Fruit fly (Drosophila melanogaster) whole organism, embryonic: ENCODE data around the gene CG44004.

Experiments
- Atf6 ChIP-seq: fragments of 200-800 bp; sonication (Bioruptor generic); IDR thresholded peaks from 2 replicates; pipeline ENCODE4 v1.3.6; 2022; ENCODE audit warnings: missing biosample characterization, missing genetic modification characterization
- CG10959 ChIP-seq: fragments of 200-800 bp; sonication (Bioruptor generic); IDR thresholded peaks from 2 replicates; pipeline ENCODE4 v1.3.6; 2022; ENCODE audit warnings: missing biosample characterization, missing genetic modification characterization
- CG12299 ChIP-seq: fragments of 200-800 bp; sonication (Bioruptor generic); optimal IDR thresholded peaks from 2 replicates; lab custom pipeline; 2018; ENCODE audit warnings: missing biosample characterization, mild to moderate bottlenecking, missing genetic modification characterization
- CG15696 ChIP-seq: fragments of 200-800 bp; sonication (Bioruptor generic); optimal IDR thresholded peaks from 2 replicates; lab custom pipeline; 2019; ENCODE audit warnings: missing biosample characterization, mild to moderate bottlenecking, missing genetic modification characterization, moderate library complexity
- CG1603 ChIP-seq: fragments of 200-800 bp; sonication (Bioruptor generic); optimal IDR thresholded peaks from 2 replicates; lab custom pipeline; 2019; ENCODE audit warnings: missing biosample characterization, mild to moderate bottlenecking, missing genetic modification characterization, moderate library complexity
- CG16779 ChIP-seq: fragments of 200-800 bp; sonication (Bioruptor generic); IDR thresholded peaks from 2 replicates; pipeline ENCODE4 v1.3.6; 2022; ENCODE audit warnings: missing biosample characterization, missing genetic modification characterization
- CG16863 ChIP-seq: fragments of 200-800 bp; sonication (Bioruptor generic); optimal IDR thresholded peaks from 3 replicates; lab custom pipeline; 2016; ENCODE audit warnings: missing biosample characterization, missing genetic modification characterization
- CG2120 ChIP-seq: fragments of 200-800 bp; sonication (Bioruptor generic); optimal IDR thresholded peaks from 3 replicates; lab custom pipeline; 2016; ENCODE audit warnings: missing biosample characterization, missing genetic modification characterization
- CG2889 ChIP-seq: fragments of 200-800 bp; sonication (Bioruptor generic); IDR thresholded peaks from 3 replicates; pipeline ENCODE4 v1.3.6; 2022; ENCODE audit warnings: missing biosample characterization, missing genetic modification characterization
- CG34224 ChIP-seq: fragments of 200-800 bp; sonication (Bioruptor generic); IDR thresholded peaks from 3 replicates; pipeline ENCODE4 v1.3.6; 2022; ENCODE audit warnings: missing biosample characterization, missing genetic modification characterization; ENCODE audit not compliant: partially characterized antibody
- CG34376 ChIP-seq: fragments of 200-800 bp; sonication (Bioruptor generic); optimal IDR thresholded peaks from 2 replicates; lab custom pipeline; 2018; ENCODE audit warnings: missing biosample characterization, mild to moderate bottlenecking, missing genetic modification characterization
- CG3838 ChIP-seq: fragments of 200-800 bp; sonication (Bioruptor generic); optimal IDR thresholded peaks from 3 replicates; lab custom pipeline; 2016; ENCODE audit warnings: missing biosample characterization, missing genetic modification characterization
- CG4282 ChIP-seq: fragments of 200-800 bp; sonication (Bioruptor generic); optimal IDR thresholded peaks from 2 replicates; lab custom pipeline; 2016; ENCODE audit warnings: missing biosample characterization, missing genetic modification characterization
- CG4424 ChIP-seq: fragments of 200-800 bp; sonication (Bioruptor generic); optimal IDR thresholded peaks from 3 replicates; lab custom pipeline; 2016; ENCODE audit warnings: missing biosample characterization, missing genetic modification characterization
- CG4617 ChIP-seq: fragments of 200-800 bp; sonication (Bioruptor generic); optimal IDR thresholded peaks from 3 replicates; lab custom pipeline; 2016; ENCODE audit warnings: missing biosample characterization, missing genetic modification characterization, borderline replicate concordance
- CG5953 ChIP-seq: fragments of 200-800 bp; sonication (Bioruptor generic); IDR thresholded peaks from 2 replicates; pipeline ENCODE4 v1.3.6; 2022; ENCODE audit warnings: missing biosample characterization, missing genetic modification characterization
- CG6175 ChIP-seq: fragments of 200-800 bp; sonication (Bioruptor generic); IDR thresholded peaks from 3 replicates; pipeline ENCODE4 v1.3.6; 2022; ENCODE audit warnings: missing biosample characterization, missing genetic modification characterization
- CG6254 ChIP-seq: fragments of 200-800 bp; sonication (Bioruptor generic); optimal IDR thresholded peaks from 3 replicates; lab custom pipeline; 2017; ENCODE audit warnings: mild to moderate bottlenecking, missing biosample characterization, missing genetic modification reagents, missing genetic modification characterization
- CG9215 ChIP-seq: fragments of 200-800 bp; sonication (Bioruptor generic); IDR thresholded peaks from 2 replicates; pipeline ENCODE4 v1.3.6; 2022; ENCODE audit warnings: missing biosample characterization, missing genetic modification characterization
- CG9817 ChIP-seq: fragments of 200-800 bp; sonication (Bioruptor generic); optimal IDR thresholded peaks from 2 replicates; lab custom pipeline; 2018; ENCODE audit warnings: missing biosample characterization, mild to moderate bottlenecking, missing genetic modification characterization, moderate library complexity
- CoRest ChIP-seq: fragments of 200-800 bp; sonication (Bioruptor generic); optimal IDR thresholded peaks from 3 replicates; lab custom pipeline; 2018; ENCODE audit warnings: missing biosample characterization, mild to moderate bottlenecking, missing genetic modification characterization, moderate library complexity
- Dad ChIP-seq: fragments of 200-800 bp; sonication (Bioruptor generic); optimal IDR thresholded peaks from 3 replicates; lab custom pipeline; 2016; ENCODE audit warnings: missing biosample characterization, missing genetic modification characterization
- Dll ChIP-seq: fragments of 200-800 bp; sonication (Bioruptor generic); IDR thresholded peaks from 4 replicates; pipeline ENCODE4 v1.3.6; 2022; ENCODE audit warnings: missing biosample characterization, missing genetic modification characterization; ENCODE audit not compliant: partially characterized antibody
- Doc2 ChIP-seq: fragments of 200-800 bp; sonication (Bioruptor generic); IDR thresholded peaks from 2 replicates; pipeline ENCODE4 v1.3.6; 2022; ENCODE audit warnings: missing biosample characterization, missing genetic modification characterization
- Dp ChIP-seq: fragments of 200-800 bp; sonication (Bioruptor generic); optimal IDR thresholded peaks from 2 replicates; lab custom pipeline; 2018; ENCODE audit warnings: missing biosample characterization, mild to moderate bottlenecking, missing genetic modification characterization, moderate library complexity
- ERR ChIP-seq: fragments of 200-800 bp; sonication (Bioruptor generic); optimal IDR thresholded peaks from 2 replicates; lab custom pipeline; 2016; ENCODE audit warnings: missing biosample characterization, missing genetic modification characterization
- HLHmδ ChIP-seq: fragments of 200-800 bp; sonication (Bioruptor generic); optimal IDR thresholded peaks from 2 replicates; lab custom pipeline; 2018; ENCODE audit warnings: missing biosample characterization, mild to moderate bottlenecking, missing genetic modification characterization, moderate library complexity
- Hr3 ChIP-seq: fragments of 200-800 bp; sonication (Bioruptor generic); optimal IDR thresholded peaks from 3 replicates; lab custom pipeline; 2016; ENCODE audit warnings: missing biosample characterization, missing genetic modification characterization
- Hsf ChIP-seq: fragments of 200-800 bp; sonication (Bioruptor generic); optimal IDR thresholded peaks from 3 replicates; lab custom pipeline; 2016; ENCODE audit warnings: missing biosample characterization, missing genetic modification characterization
- MESR4 ChIP-seq: fragments of 200-800 bp; sonication (Bioruptor generic); optimal IDR thresholded peaks from 2 replicates; lab custom pipeline; 2018; ENCODE audit warnings: missing biosample characterization, mild to moderate bottlenecking, missing genetic modification characterization, moderate library complexity
- NfI ChIP-seq: fragments of 200-800 bp; sonication (Bioruptor generic); optimal IDR thresholded peaks from 3 replicates; lab custom pipeline; 2018; ENCODE audit warnings: missing biosample characterization, mild to moderate bottlenecking, missing genetic modification characterization, moderate library complexity
- Oli ChIP-seq: fragments of 200-800 bp; sonication (Bioruptor generic); optimal IDR thresholded peaks from 2 replicates; lab custom pipeline; 2018; ENCODE audit warnings: missing biosample characterization, mild to moderate bottlenecking, missing genetic modification characterization, moderate library complexity
- Sox100B ChIP-seq: fragments of 200-800 bp; sonication (Bioruptor generic); optimal IDR thresholded peaks from 3 replicates; lab custom pipeline; 2018; ENCODE audit warnings: missing biosample characterization, mild to moderate bottlenecking, missing genetic modification characterization
- Usf ChIP-seq: fragments of 200-800 bp; sonication (Bioruptor generic); optimal IDR thresholded peaks from 2 replicates; lab custom pipeline; 2017; ENCODE audit warnings: missing genotype, missing biosample characterization, missing genetic modification characterization
- ac ChIP-seq: fragments of 200-800 bp; sonication (Bioruptor generic); optimal IDR thresholded peaks from 3 replicates; lab custom pipeline; 2017; ENCODE audit warnings: missing biosample characterization, mild to moderate bottlenecking, missing genetic modification characterization
- al ChIP-seq: fragments of 200-800 bp; sonication (Bioruptor generic); IDR thresholded peaks from 2 replicates; pipeline ENCODE4 v1.3.6; 2022; ENCODE audit warnings: missing biosample characterization, missing genetic modification characterization
- bab2 ChIP-seq: fragments of 200-800 bp; sonication (Bioruptor generic); optimal IDR thresholded peaks from 2 replicates; lab custom pipeline; 2016; ENCODE audit warnings: missing biosample characterization, missing genetic modification characterization
- chm ChIP-seq: fragments of 200-800 bp; sonication (Bioruptor generic); IDR thresholded peaks from 2 replicates; pipeline ENCODE4 v1.3.6; 2022; ENCODE audit warnings: missing biosample characterization, missing genetic modification characterization
- dati ChIP-seq: fragments of 200-800 bp; sonication (Bioruptor generic); IDR thresholded peaks from 2 replicates; pipeline ENCODE4 v1.3.6; 2022; ENCODE audit warnings: missing biosample characterization, missing genetic modification characterization
- hb ChIP-seq: fragments of 200-800 bp; sonication (Bioruptor generic); IDR thresholded peaks from 3 replicates; pipeline ENCODE4 v1.3.6; 2022; ENCODE audit warnings: missing biosample characterization, missing genetic modification characterization; ENCODE audit not compliant: partially characterized antibody
- lab ChIP-seq: fragments of 200-800 bp; sonication (Bioruptor generic); optimal IDR thresholded peaks from 3 replicates; lab custom pipeline; 2017; ENCODE audit warnings: missing biosample characterization, missing genetic modification characterization, mild to moderate bottlenecking, moderate library complexity, missing genetic modification reagents
- p53 ChIP-seq: fragments of 200-800 bp; sonication (Bioruptor generic); optimal IDR thresholded peaks from 2 replicates; lab custom pipeline; 2016; ENCODE audit warnings: missing biosample characterization, missing genetic modification characterization
- pfk ChIP-seq: fragments of 200-800 bp; sonication (Bioruptor generic); optimal IDR thresholded peaks from 2 replicates; lab custom pipeline; 2018; ENCODE audit warnings: missing biosample characterization, mild to moderate bottlenecking, missing genetic modification characterization, moderate library complexity
- phol ChIP-seq: fragments of 200-800 bp; sonication (Bioruptor generic); optimal IDR thresholded peaks from 3 replicates; lab custom pipeline; 2018; ENCODE audit warnings: missing biosample characterization, mild to moderate bottlenecking, missing genetic modification characterization, moderate library complexity
- row ChIP-seq: fragments of 200-800 bp; sonication (Bioruptor generic); IDR thresholded peaks from 3 replicates; pipeline ENCODE4 v1.3.6; 2022; ENCODE audit warnings: missing biosample characterization, missing genetic modification characterization
- tio ChIP-seq: fragments of 200-800 bp; sonication (Bioruptor generic); optimal IDR thresholded peaks from 2 replicates; lab custom pipeline; 2017; ENCODE audit warnings: missing biosample characterization, missing genetic modification characterization, inconsistent platforms
- tna ChIP-seq: fragments of 200-800 bp; sonication (Bioruptor generic); IDR thresholded peaks from 2 replicates; pipeline ENCODE4 v1.3.6; 2022; ENCODE audit warnings: missing biosample characterization, missing genetic modification characterization; ENCODE audit not compliant: partially characterized antibody
- usp ChIP-seq: fragments of >200 bp; optimal IDR thresholded peaks from 2 replicates; lab custom pipeline; 2017; ENCODE audit warnings: missing biosample characterization, missing genetic modification characterization
- yki ChIP-seq: fragments of >200 bp; optimal IDR thresholded peaks from 3 replicates; lab custom pipeline; 2018
- zf30C ChIP-seq: fragments of 200-800 bp; sonication (Bioruptor generic); optimal IDR thresholded peaks from 3 replicates; lab custom pipeline; 2018; ENCODE audit warnings: missing biosample characterization, mild to moderate bottlenecking, missing genetic modification characterization

CG44004 gene

DNA sequence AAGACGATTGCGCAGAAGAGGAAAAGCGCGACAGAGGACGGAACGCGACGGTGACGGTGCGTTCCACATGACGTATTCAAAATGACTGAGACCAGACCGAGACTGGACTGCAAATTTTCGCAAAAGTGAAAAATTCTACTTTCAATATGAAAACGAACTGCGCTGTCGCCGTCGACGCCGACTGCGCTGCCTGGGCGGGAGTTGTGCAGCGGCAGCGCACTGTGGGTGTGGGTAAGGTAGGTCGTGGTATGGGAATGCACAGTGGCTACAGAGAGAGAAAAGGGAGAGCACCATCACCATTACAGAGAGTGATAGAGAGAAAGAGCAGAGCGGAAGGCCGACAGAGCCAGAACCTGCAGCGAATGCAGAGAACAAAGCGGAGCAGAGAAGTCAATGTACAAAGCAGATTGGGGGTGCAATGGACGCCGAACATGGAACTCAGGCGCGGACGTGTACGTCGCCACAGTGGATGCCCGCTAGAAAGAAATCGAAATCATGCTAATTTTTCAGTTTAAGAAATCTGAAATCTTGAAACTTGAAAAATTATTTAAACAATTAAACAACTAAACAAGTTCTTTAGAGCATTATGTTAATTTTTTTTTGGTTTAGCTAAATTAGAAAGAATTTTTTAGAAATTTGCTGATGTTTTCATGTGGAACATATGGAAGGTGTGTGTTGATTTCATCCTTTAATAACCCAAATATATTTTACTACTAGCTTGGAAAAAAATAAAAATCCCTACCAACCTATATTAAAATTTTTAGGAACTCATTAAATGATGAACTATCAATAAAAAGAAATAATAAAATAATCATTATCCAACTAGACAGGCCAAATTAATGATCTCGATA, 8.8 kb downstream of the CG44004 start, which contains the start of gene Eip75B (continued):
- no peak for TF ChIP-seq CG1603 (tag; lab: Kevin White, UChicago)
- TF ChIP-seq usp (GFP tag; lab: Kevin White, UChicago) = no peak
- no peak for TF ChIP-seq chm (GFP tag; lab: Robert Waterston, UW)
- TF ChIP-seq yki (lab: Kevin White, UChicago) = peak; percentile 65
- TF ChIP-seq CG2120 = no peak
- no peak for TF ChIP-seq CG2889 (GFP tag; lab: Robert Waterston, UW)
- TF ChIP-seq Usf (GFP tag; lab: Kevin White, UChicago) = no peak
- no peak for TF ChIP-seq hb (GFP tag; lab: Robert Waterston, UW)
- TF ChIP-seq dati = no peak
- TF ChIP-seq CG16779 (GFP tag; lab: Robert Waterston, UW) = no peak
- TF ChIP-seq CoRest (tag; lab: Kevin White, UChicago) = peak; percentile 18
- TF ChIP-seq HLHmδ (GFP tag; lab: Kevin White, UChicago) = no peak
- TF ChIP-seq Oli (tag; lab: Kevin White, UChicago) = peak; percentile 5
- TF ChIP-seq MESR4 (GFP tag; lab: Kevin White, UChicago) = no peak
- no peak for TF ChIP-seq CG10959
- TF ChIP-seq p53 = peak; percentile 66
- TF ChIP-seq al (GFP tag; lab: Robert Waterston, UW) = no peak
- TF ChIP-seq Dad (GFP tag; lab: Kevin White, UChicago) = no peak
- TF ChIP-seq row = no peak
- peak; percentile 22 for TF ChIP-seq CG4424
- TF ChIP-seq lab (GFP tag; lab: Kevin White, UChicago) = no peak
- no peak for TF ChIP-seq Hr3 (GFP tag; lab: Kevin White, UChicago)
- TF ChIP-seq CG16863 (GFP tag; lab: Kevin White, UChicago) = no peak
- no peak for TF ChIP-seq CG34224 (GFP tag; lab: Robert Waterston, UW)
- TF ChIP-seq Hsf (GFP tag; lab: Kevin White, UChicago) = no peak
- no peak for TF ChIP-seq CG6175
- no peak for TF ChIP-seq CG5953 (GFP tag; lab: Robert Waterston, UW)
- no peak for TF ChIP-seq NfI (GFP tag; lab: Kevin White, UChicago)
- no peak for TF ChIP-seq phol (tag; lab: Kevin White, UChicago)
- TF ChIP-seq CG4617 = no peak
- TF ChIP-seq CG9817 (tag; lab: Kevin White, UChicago) = no peak
- TF ChIP-seq ac (GFP tag; lab: Kevin White, UChicago) = no peak
- TF ChIP-seq Doc2 (GFP tag; lab: Robert Waterston, UW) = no peak
- no peak for TF ChIP-seq ERR (GFP tag; lab: Kevin White, UChicago)
- peak; percentile 34 for TF ChIP-seq Sox100B (GFP tag; lab: Kevin White, UChicago)
- TF ChIP-seq CG9215 (GFP tag; lab: Robert Waterston, UW) = no peak
- no peak for TF ChIP-seq CG4282 (GFP tag; lab: Kevin White, UChicago)
- no peak for TF ChIP-seq Atf6 (GFP tag; lab: Robert Waterston, UW)
- no peak for TF ChIP-seq tna (GFP tag; lab: Robert Waterston, UW)
- no peak for TF ChIP-seq CG12299
- no peak for TF ChIP-seq Dp (GFP tag; lab: Kevin White, UChicago)
- no peak for TF ChIP-seq CG3838 (GFP tag; lab: Kevin White, UChicago)
- no peak for TF ChIP-seq Dll (GFP tag; lab: Robert Waterston, UW)
- no peak for TF ChIP-seq bab2 (GFP tag; lab: Kevin White, UChicago)
- TF ChIP-seq CG34376 (GFP tag; lab: Kevin White, UChicago) = no peak
- no peak for TF ChIP-seq CG15696 (tag; lab: Kevin White, UChicago)
- TF ChIP-seq zf30C (GFP tag; lab: Kevin White, UChicago) = peak; percentile 81
- no peak for TF ChIP-seq CG6254
- no peak for TF ChIP-seq pfk
- peak; percentile 36 for TF ChIP-seq tio (GFP tag; lab: Kevin White, UChicago)
